Worm (Caenorhabditis elegans) whole organism, young adult: ENCODE results near the gene kin-2.

Experiments used
- Y67H2A.10 ChIP-seq: fragments of 200-800 bp; sonication (Bioruptor generic); conservative IDR thresholded peaks from 2 replicates; pipeline ENCODE4 v1.3.6; 2022; ENCODE audit warnings: missing genetic modification reagents, missing genetic modification characterization, missing compliant biosample characterization
- Y79H2A.3 ChIP-seq: fragments of 200-800 bp; sonication (Bioruptor generic); conservative IDR thresholded peaks from 2 replicates; pipeline ENCODE4 v1.3.6; 2022; ENCODE audit warnings: missing genetic modification reagents, missing genetic modification characterization, missing compliant biosample characterization
- Y95B8A.8 ChIP-seq: fragments of 200-800 bp; sonication (Bioruptor generic); IDR thresholded peaks from 2 replicates; pipeline ENCODE4 v1.3.6; 2022; ENCODE audit warnings: missing genetic modification reagents, missing genetic modification characterization, missing compliant biosample characterization
- aptf-2 ChIP-seq: fragments of 200-800 bp; sonication (Bioruptor generic); conservative IDR thresholded peaks from 2 replicates; pipeline ENCODE4 v1.3.6; 2022; ENCODE audit warnings: missing genetic modification reagents, missing genetic modification characterization, missing compliant biosample characterization
- nfya-1 ChIP-seq: sonication (generic microtip); optimal IDR thresholded peaks from 2 replicates; lab custom pipeline; 2017; ENCODE audit warnings: antibody characterized with exemption, missing compliant biosample characterization, missing genetic modification characterization, borderline replicate concordance; ENCODE audit not compliant: insufficient read depth
- nfyb-1 ChIP-seq: fragments of 200-800 bp; sonication (Bioruptor generic); IDR thresholded peaks from 2 replicates; pipeline ENCODE4 v1.3.6; 2022; ENCODE audit warnings: missing genetic modification reagents, missing genetic modification characterization, missing compliant biosample characterization
- repo-1 ChIP-seq: sonication (generic microtip); optimal IDR thresholded peaks from 2 replicates; lab custom pipeline; 2017; ENCODE audit warnings: mild to moderate bottlenecking, missing genetic modification characterization, missing compliant biosample characterization
- unc-62 ChIP-seq: fragments of 150-350 bp; optimal IDR thresholded peaks from 2 replicates; lab custom pipeline; 2014; ENCODE audit warnings: missing biosample characterization, missing genetic modification reagents, missing genetic modification characterization

- no peak for TF ChIP-seq Y95B8A.8 (GFP tag; lab: Robert Waterston, UW)
- TF ChIP-seq nfyb-1 (GFP tag; lab: Robert Waterston, UW): no peak
- no peak for TF ChIP-seq nfya-1 (tag; lab: Kevin White, UChicago)
- TF ChIP-seq unc-62 (GFP tag; lab: Kevin White, UChicago): no peak
- no peak for TF ChIP-seq Y67H2A.10 (GFP tag; lab: Robert Waterston, UW)
- no peak for TF ChIP-seq Y79H2A.3 (GFP tag; lab: Robert Waterston, UW)
- TF ChIP-seq repo-1 (tag; lab: Kevin White, UChicago): no peak
- TF ChIP-seq aptf-2 (GFP tag; lab: Robert Waterston, UW): no peak
Observed at ce11 chrX:5944488-5944887, 33.2 kb downstream of the kin-2 start, which contains the start of gene acs-17.
